Worm (Caenorhabditis elegans): ENCODE results near the gene C45G9.4.
"Not testable (repeated sequence)": the region's sequence is repeated elsewhere in the genome, so short reads cannot be mapped to it uniquely, and the experiment has no call there.

The C45G9.4 gene

ce11 chrIII:5051949-5052348 is 10.6 kb upstream of the C45G9.4 start, which contains the start of gene C45G9.15:
Gene C45G9.15, minus strand, starts transcription at chrIII:5052049.
- TF ChIP-seq drap-1 (GFP tag; optimal IDR thresholded peaks at IDR 0.05) (no peak), ces-1 (GFP tag; optimal IDR thresholded peaks at IDR 0.05) (no peak), lin-32 (GFP tag; optimal IDR thresholded peaks at IDR 0.05) (no peak), nhr-28 (tag; optimal IDR thresholded peaks at IDR 0.05) (no peak), ceh-83 (GFP tag; optimal IDR thresholded peaks at IDR 0.05) (no peak)

DNA sequence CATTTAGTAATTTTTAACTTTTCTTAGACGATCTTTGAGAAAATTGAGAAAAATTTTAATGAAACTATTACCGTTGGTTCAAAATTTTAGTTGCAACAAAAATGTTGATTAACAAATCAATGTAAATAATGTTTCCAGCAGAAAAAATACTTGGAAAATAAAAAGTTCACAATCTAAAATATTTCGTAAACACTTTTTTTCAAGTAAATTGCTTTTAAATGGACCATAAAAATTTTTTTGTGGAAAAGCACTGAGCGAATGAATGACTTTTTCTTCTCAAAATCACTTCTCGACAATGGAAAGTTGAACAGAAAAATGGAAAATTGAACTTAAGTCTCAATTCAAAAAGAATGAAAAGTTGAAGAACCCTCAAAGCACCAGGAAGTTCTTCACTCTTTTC is 9.0 kb upstream of the C45G9.4 start, which contains the start of gene C45G9.8:
Gene C45G9.8, minus strand, starts transcription at position 101 of the 400 bp plus-strand sequence.
- no peak for TF ChIP-seq unc-120 (tag; optimal IDR thresholded peaks at IDR 0.05; ENCODE audit: poor library complexity, severe bottlenecking)
- no peak for TF ChIP-seq lsy-2 (tag; optimal IDR thresholded peaks at IDR 0.05)
- TF ChIP-seq elt-3 (tag; optimal IDR thresholded peaks at IDR 0.05), result no peak
- no peak for TF ChIP-seq mab-5 (tag; optimal IDR thresholded peaks at IDR 0.05)
- no peak for TF ChIP-seq lin-13 (tag; optimal IDR thresholded peaks at IDR 0.05)
- TF ChIP-seq mls-2 (tag; optimal IDR thresholded peaks at IDR 0.05), result no peak
- no peak for TF ChIP-seq M03D4.4 (tag; optimal IDR thresholded peaks at IDR 0.05)
- no peak for TF ChIP-seq elt-1 (tag; optimal IDR thresholded peaks at IDR 0.05; ENCODE audit: borderline replicate concordance, insufficient read depth)
- no peak for TF ChIP-seq flh-1 (GFP tag; optimal IDR thresholded peaks at IDR 0.05)

DNA sequence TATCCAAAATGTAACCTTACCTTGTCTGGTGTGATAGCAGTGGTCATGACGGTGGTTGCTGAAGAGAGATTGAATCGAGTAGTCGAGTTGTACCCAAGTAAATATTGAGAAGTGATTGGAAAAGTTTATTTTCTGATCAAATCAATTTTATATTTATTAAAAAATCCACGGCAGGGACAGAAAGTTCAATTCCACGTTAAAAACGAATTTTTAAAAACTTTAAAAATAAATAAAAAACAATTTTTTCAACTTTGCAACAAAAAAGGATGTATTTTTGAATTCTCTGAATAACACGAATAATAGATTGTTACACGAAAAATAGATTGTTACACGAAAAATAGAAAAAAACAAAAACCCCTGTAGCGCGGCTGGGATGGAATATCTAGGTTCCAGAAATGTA is 6.8 kb upstream of the C45G9.4 start, which contains the start of gene C45G9.9:
Gene C45G9.9, minus strand, starts transcription at position 101 of the 400 bp plus-strand sequence.
- not testable (repeated sequence) for TF ChIP-seq pha-4 (tag; optimal IDR thresholded peaks at IDR 0.05); hlh-1 (tag; optimal IDR thresholded peaks at IDR 0.05); ces-1 (GFP tag; optimal IDR thresholded peaks at IDR 0.05)

DNA sequence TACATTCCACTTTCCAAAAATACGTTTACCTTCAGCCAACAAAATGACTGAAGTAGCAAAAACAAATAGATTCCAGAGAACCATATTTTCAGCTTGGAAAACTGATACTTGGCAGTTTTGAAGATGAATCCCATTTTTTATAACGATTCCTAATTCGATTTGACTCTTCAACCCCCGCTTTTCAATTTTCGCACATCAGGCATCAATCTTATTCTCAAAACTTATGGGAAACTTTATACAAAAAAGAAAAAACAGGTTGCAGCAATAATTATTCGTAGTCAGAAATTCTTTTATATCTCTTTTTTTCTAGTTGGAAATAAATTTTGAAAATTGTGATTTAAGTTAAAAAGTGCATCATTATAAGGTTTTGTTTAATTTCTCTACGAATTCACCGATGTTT is 708 bp upstream of the C45G9.4 start, which contains the start of gene C45G9.10:
Gene C45G9.10, minus strand, starts transcription at position 101 of the 400 bp plus-strand sequence.
- TF ChIP-seq nhr-76 (tag; optimal IDR thresholded peaks at IDR 0.05) (no peak), drap-1 (GFP tag; optimal IDR thresholded peaks at IDR 0.05) (no peak), unc-62 (GFP tag; optimal IDR thresholded peaks at IDR 0.05) (no peak), nhr-237 (tag; optimal IDR thresholded peaks at IDR 0.05) (no peak), sptf-1 (tag; optimal IDR thresholded peaks at IDR 0.05) (no peak), flh-1 (GFP tag; optimal IDR thresholded peaks at IDR 0.05) (no peak), lin-13 (tag; optimal IDR thresholded peaks at IDR 0.05) (no peak), elt-1 (tag; optimal IDR thresholded peaks at IDR 0.05; ENCODE audit: borderline replicate concordance, insufficient read depth) (no peak), hlh-1 (tag; optimal IDR thresholded peaks at IDR 0.05) (no peak), ceh-43 (GFP tag; optimal IDR thresholded peaks at IDR 0.05) (no peak), mab-5 (tag; optimal IDR thresholded peaks at IDR 0.05) (no peak), elt-3 (tag; optimal IDR thresholded peaks at IDR 0.05) (no peak), lsy-2 (tag; optimal IDR thresholded peaks at IDR 0.05) (no peak), mep-1 (tag; optimal IDR thresholded peaks at IDR 0.05) (no peak), pha-4 (tag; optimal IDR thresholded peaks at IDR 0.05) (no peak), sem-2 (GFP tag; optimal IDR thresholded peaks at IDR 0.05) (no peak), ceh-39 (tag; optimal IDR thresholded peaks at IDR 0.05) (no peak)

DNA sequence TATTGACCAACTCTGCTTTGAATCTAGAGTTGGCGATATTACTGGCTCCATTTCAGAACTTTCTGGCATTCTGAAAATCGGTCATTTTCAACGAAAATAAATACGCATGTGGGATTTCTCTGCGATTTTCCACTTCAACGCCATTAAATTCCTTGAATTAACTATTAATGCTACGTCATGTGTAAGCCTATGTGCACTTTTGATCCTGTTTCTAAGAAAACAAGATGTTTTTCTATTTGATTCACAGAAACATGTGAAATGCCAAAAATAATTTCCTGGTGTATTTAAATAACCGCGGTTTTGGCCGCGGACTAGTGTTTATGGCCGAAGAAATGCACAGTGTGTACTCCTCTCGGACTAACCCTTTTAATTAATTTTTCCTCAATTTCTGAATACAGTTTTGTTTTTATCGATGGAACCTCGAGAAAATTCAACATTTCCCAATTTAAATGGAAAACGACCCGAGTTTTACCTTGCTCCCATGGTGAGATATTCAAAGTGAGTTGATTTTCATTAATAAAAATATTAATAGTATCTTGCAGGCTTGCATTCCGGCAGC is 6.2 kb downstream of the C45G9.4 start, which contains the start of the genes C45G9.11 and C45G9.2:
Gene C45G9.11, minus strand, starts transcription at position 51 of the 559 bp plus-strand sequence.
Gene C45G9.2, plus strand, starts transcription at position 392 of the 559 bp plus-strand sequence.
- TF ChIP-seq mep-1 (tag; optimal IDR thresholded peaks at IDR 0.05) (peak; percentile 59), M03D4.4 (tag; optimal IDR thresholded peaks at IDR 0.05) (no peak), unc-120 (tag; optimal IDR thresholded peaks at IDR 0.05; ENCODE audit: poor library complexity, severe bottlenecking) (no peak), elt-1 (tag; optimal IDR thresholded peaks at IDR 0.05; ENCODE audit: borderline replicate concordance, insufficient read depth) (no peak), snpc-4 (tag; optimal IDR thresholded peaks at IDR 0.05) (no peak), sem-2 (GFP tag; optimal IDR thresholded peaks at IDR 0.05) (no peak), nhr-237 (tag; optimal IDR thresholded peaks at IDR 0.05) (no peak), ces-1 (GFP tag; optimal IDR thresholded peaks at IDR 0.05) (peak; percentile 82), ceh-83 (GFP tag; optimal IDR thresholded peaks at IDR 0.05) (peak; percentile 36), flh-1 (GFP tag; optimal IDR thresholded peaks at IDR 0.05) (no peak), blmp-1 (tag; optimal IDR thresholded peaks at IDR 0.05) (no peak), lsy-2 (tag; optimal IDR thresholded peaks at IDR 0.05) (no peak), nhr-2 (tag; optimal IDR thresholded peaks at IDR 0.05) (no peak), hlh-1 (tag; optimal IDR thresholded peaks at IDR 0.05) (peak; percentile 16), lin-32 (GFP tag; optimal IDR thresholded peaks at IDR 0.05) (peak; percentile 39), ham-2 (GFP tag; optimal IDR thresholded peaks at IDR 0.05) (no peak), nhr-12 (tag; optimal IDR thresholded peaks at IDR 0.05) (no peak), nhr-76 (tag; optimal IDR thresholded peaks at IDR 0.05) (no peak), bed-3 (GFP tag; optimal IDR thresholded peaks at IDR 0.05) (no peak), ztf-11 (tag; optimal IDR thresholded peaks at IDR 0.05) (no peak)

Data from whole organism, mixed stage, embryonic.